Fruit fly (Drosophila melanogaster): ENCODE measurements around the gene CG17776.

DNA sequence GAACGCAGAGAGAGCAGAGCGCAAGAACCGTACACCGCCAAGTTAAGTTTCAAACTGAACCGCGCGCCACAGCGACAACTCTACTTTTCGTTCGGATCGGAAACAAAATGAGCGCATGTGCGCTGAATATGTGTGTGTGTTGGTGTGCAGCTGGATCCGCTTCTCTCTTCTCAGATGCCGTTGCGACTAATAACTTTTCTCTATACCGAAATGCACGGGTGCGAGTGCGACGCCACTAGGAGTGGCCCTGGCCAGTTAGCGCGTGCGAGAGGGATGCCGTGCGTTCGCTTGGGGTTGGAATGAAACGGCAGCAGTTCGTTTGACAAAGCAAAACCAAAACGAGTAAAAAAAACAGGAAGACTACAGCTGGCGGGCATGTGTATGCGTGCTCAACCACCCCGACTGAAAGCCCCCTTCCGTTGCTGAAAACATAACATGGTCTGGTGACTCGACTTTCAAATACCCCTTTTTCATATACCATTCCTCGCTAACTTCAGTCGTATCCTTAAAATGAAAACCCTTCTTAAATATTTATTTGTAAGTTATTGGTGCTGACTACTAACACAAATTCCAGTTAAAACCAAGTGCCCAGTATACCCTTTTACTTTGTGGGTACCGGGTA, 47.6 kb upstream of the CG17776 start:
- peak; percentile 100 for TF ChIP-seq CG9817 (tag; optimal IDR thresholded peaks at IDR 0.05)
- peak; percentile 100 for TF ChIP-seq H15 (GFP tag; IDR thresholded peaks at IDR 0.05)
- peak; percentile 99 for TF ChIP-seq CG11504 (tag; optimal IDR thresholded peaks at IDR 0.05)
- TF ChIP-seq Lpt (GFP tag; optimal IDR thresholded peaks at IDR 0.05), result peak; percentile 1
- peak; percentile 95 for TF ChIP-seq CG8478 (optimal IDR thresholded peaks at IDR 0.05)
- TF ChIP-seq BtbVII (GFP tag; optimal IDR thresholded peaks at IDR 0.05), result peak; percentile 99
- peak; percentile 100 for TF ChIP-seq CG31388 (GFP tag; optimal IDR thresholded peaks at IDR 0.05)
- peak; percentile 91 for TF ChIP-seq CG30020 (tag; optimal IDR thresholded peaks at IDR 0.05)
- TF ChIP-seq CG17802 (tag; optimal IDR thresholded peaks at IDR 0.05), result peak; percentile 97
- TF ChIP-seq Fer1 (GFP tag; optimal IDR thresholded peaks at IDR 0.05), result peak; percentile 100
- TF ChIP-seq CG12299 (tag; optimal IDR thresholded peaks at IDR 0.05), result peak; percentile 100
- peak; percentile 95 for TF ChIP-seq CG5180 (GFP tag; optimal IDR thresholded peaks at IDR 0.05)
